Worm (Caenorhabditis elegans): ENCODE data around the gene acl-4.

- TF ChIP-seq lir-1 (GFP tag; conservative IDR thresholded peaks at IDR 0.05) (no peak), B0336.3 (GFP tag; IDR thresholded peaks at IDR 0.05) (no peak), mcd-1 (GFP tag; IDR thresholded peaks at IDR 0.05) (no peak), Y95B8A.8 (GFP tag; IDR thresholded peaks at IDR 0.05) (no peak), lin-35 (GFP tag; optimal IDR thresholded peaks at IDR 0.05) (no peak), bed-1 (GFP tag; IDR thresholded peaks at IDR 0.05) (no peak), Y67H2A.10 (GFP tag; conservative IDR thresholded peaks at IDR 0.05) (no peak), Y79H2A.3 (GFP tag; conservative IDR thresholded peaks at IDR 0.05) (no peak), Y53F4B.3 (GFP tag; IDR thresholded peaks at IDR 0.05) (no peak), ccch-3 (GFP tag; optimal IDR thresholded peaks at IDR 0.05) (no peak)
Observed at ce11 chrX:2068294-2068693, 1.9 kb downstream of the acl-4 start.

All from whole organism, young adult.